Fruit fly (Drosophila melanogaster): Measurements from ENCODE around the gene CG1622.

dm6 chrX:13323526-13323925, 26.6 kb downstream of the CG1622 start:
- TF ChIP-seq usp (GFP tag; optimal IDR thresholded peaks at IDR 0.05) = no peak
- TF ChIP-seq psq (optimal IDR thresholded peaks at IDR 0.05) = no peak
- no peak for TF ChIP-seq EcR (GFP tag; optimal IDR thresholded peaks at IDR 0.05)
- TF ChIP-seq Dll (optimal IDR thresholded peaks at IDR 0.05) = no peak
- no peak for TF ChIP-seq CG8478 (optimal IDR thresholded peaks at IDR 0.05)
- TF ChIP-seq pan (optimal IDR thresholded peaks at IDR 0.05) = no peak
